Worm (Caenorhabditis elegans): Measurements from ENCODE around the gene T24H7.2.

Gene T24H7.2

DNA sequence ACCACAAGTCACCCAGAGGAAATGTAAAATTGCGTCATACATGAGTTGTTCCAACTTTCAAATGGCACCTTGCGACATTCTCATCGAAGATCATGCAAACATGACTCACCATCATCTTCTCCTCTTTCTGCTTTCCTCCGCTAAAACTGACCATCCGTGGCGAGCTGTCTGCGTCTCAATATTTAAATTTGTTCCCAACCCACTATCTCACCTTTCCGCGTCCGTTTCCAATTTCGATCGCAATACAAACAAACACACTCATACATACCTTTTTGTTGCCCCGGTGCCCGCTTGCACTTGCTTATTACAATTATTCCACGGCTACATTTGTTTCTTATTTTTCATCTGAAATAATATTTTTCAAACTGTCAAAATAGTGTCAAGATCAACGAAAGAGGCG lies 13.6 kb downstream of the T24H7.2 start, which contains the start of gene nmgp-1:
Gene nmgp-1, plus strand, starts transcription at position 174 of the 400 bp plus-strand sequence.
- TF ChIP-seq ZK546.5 (tag; optimal IDR thresholded peaks at IDR 0.05) (no peak), mes-2 (tag; optimal IDR thresholded peaks at IDR 0.05; ENCODE audit: poor library complexity, severe bottlenecking) (peak; percentile 42), daf-16 (GFP tag; optimal IDR thresholded peaks at IDR 0.05) (no peak), daf-16 (tag; optimal IDR thresholded peaks at IDR 0.05) (peak; percentile 55), hmg-1.1 (GFP tag; IDR thresholded peaks at IDR 0.05) (no peak), dve-1 (tag; optimal IDR thresholded peaks at IDR 0.05; ENCODE audit: insufficient read depth) (peak; percentile 30), aha-1 (tag) (peak; percentile 76), hlh-11 (tag; optimal IDR thresholded peaks at IDR 0.05) (peak; percentile 36), hlh-30 (tag; optimal IDR thresholded peaks at IDR 0.05; ENCODE audit: insufficient read depth) (peak; percentile 1), nhr-6 (tag; optimal IDR thresholded peaks at IDR 0.05) (peak; percentile 38)

DNA sequence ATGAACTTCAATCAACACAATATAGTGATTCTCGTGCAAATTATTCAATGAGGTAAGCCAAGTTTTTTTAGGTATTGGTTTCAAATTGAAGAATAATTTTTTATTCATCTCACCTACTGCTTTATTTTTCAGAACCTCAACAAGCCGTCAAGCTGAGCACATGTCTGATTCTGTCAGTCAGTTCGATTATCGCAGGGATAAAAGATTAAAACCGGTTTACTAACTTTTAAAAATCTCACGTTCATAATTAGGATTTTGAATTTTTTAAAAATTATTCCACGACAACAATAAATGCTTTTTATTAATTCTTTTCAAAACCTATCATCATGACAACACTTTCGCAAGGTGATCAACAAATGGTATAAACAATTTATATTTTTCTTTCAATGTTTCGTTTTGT lies 15.1 kb downstream of the T24H7.2 start, which contains the start of gene F13H8.12:
Gene F13H8.12, plus strand, starts transcription at position 301 of the 400 bp plus-strand sequence.
- TF ChIP-seq ceh-62 (tag; optimal IDR thresholded peaks at IDR 0.05) (no peak), egl-27 (tag; optimal IDR thresholded peaks at IDR 0.05) (no peak), ceh-44 (GFP tag; IDR thresholded peaks at IDR 0.05) (no peak), pqm-1 (tag; optimal IDR thresholded peaks at IDR 0.05) (no peak), hlh-30 (tag; optimal IDR thresholded peaks at IDR 0.05; ENCODE audit: insufficient read depth) (no peak), zfp-2 (tag; optimal IDR thresholded peaks at IDR 0.05) (no peak), dmd-6 (GFP tag; IDR thresholded peaks at IDR 0.05) (no peak), madf-5 (GFP tag; IDR thresholded peaks at IDR 0.05) (no peak), D1046.2 (GFP tag; IDR thresholded peaks at IDR 0.05) (no peak), nhr-10 (tag; optimal IDR thresholded peaks at IDR 0.05) (no peak), lir-3 (tag; optimal IDR thresholded peaks at IDR 0.05) (no peak), zfp-3 (GFP tag; conservative IDR thresholded peaks at IDR 0.05) (no peak), ZK337.2 (GFP tag; IDR thresholded peaks at IDR 0.05) (no peak), php-3 (GFP tag; IDR thresholded peaks at IDR 0.05) (no peak)

DNA sequence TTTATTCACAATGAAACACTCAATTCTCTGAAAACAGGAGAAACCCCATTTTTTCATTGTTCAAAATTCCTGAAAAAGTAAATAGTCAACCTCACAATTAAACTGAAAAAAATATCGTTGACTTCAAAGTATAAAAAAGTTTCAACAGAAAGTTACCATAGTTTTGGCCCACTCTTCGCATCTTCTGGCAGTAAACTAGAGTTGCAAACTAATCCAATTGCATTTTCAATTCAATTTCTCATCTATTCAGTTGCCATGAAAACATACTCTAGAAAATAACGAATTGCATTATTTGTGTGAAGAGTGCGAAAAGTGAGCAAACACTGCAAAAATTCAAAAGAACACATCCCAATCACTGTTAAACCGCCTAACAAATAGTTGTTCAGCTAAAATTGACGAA lies 16.6 kb downstream of the T24H7.2 start, which contains the start of gene F13H8.3:
Gene F13H8.3, plus strand, starts transcription at position 301 of the 400 bp plus-strand sequence.
- TF ChIP-seq nhr-10 (tag; optimal IDR thresholded peaks at IDR 0.05): no peak
- no peak for TF ChIP-seq daf-16 (GFP tag; optimal IDR thresholded peaks at IDR 0.05)
- no peak for TF ChIP-seq daf-16 (tag; optimal IDR thresholded peaks at IDR 0.05)
- no peak for TF ChIP-seq dmd-9 (GFP tag; IDR thresholded peaks at IDR 0.05)
- TF ChIP-seq ceh-28 (tag; optimal IDR thresholded peaks at IDR 0.05): no peak
- no peak for TF ChIP-seq F49E8.2 (tag; optimal IDR thresholded peaks at IDR 0.05; ENCODE audit: borderline replicate concordance)
- TF ChIP-seq mes-2 (tag; optimal IDR thresholded peaks at IDR 0.05; ENCODE audit: poor library complexity, severe bottlenecking): no peak
- TF ChIP-seq ZK546.5 (tag; optimal IDR thresholded peaks at IDR 0.05): no peak
- TF ChIP-seq lim-7 (GFP tag; IDR thresholded peaks at IDR 0.05): no peak

DNA sequence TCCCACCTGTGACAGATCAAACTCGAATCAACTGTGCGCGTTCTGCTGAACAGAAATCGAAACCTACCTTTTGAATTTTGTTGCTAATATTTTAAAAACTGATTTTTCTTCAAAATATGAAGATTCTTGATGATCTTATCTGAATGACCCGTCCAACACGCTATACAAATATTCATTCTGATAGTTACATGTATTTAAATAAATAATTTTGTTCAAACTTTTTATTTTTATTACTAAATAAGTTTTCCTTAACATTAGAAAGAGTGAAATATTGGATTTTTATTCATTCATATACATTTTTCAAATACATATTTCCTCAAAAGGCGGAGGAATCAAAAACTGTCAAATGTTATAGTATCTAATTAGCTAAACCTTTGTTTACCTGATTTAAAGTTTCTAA lies 20.9 kb downstream of the T24H7.2 start, which contains the start of gene F13H8.8:
Gene F13H8.8, minus strand, starts transcription at position 101 of the 400 bp plus-strand sequence.
- TF ChIP-seq madf-5 (GFP tag; IDR thresholded peaks at IDR 0.05): no peak
- TF ChIP-seq nhr-111 (GFP tag; optimal IDR thresholded peaks at IDR 0.05): no peak
- no peak for TF ChIP-seq nhr-41 (GFP tag; IDR thresholded peaks at IDR 0.05)
- no peak for TF ChIP-seq spr-3 (GFP tag; optimal IDR thresholded peaks at IDR 0.05)
- TF ChIP-seq dpl-1 (GFP tag; optimal IDR thresholded peaks at IDR 0.05): no peak
- no peak for TF ChIP-seq mep-1 (tag; optimal IDR thresholded peaks at IDR 0.05)
- no peak for TF ChIP-seq ceh-44 (GFP tag; IDR thresholded peaks at IDR 0.05)
- no peak for TF ChIP-seq nhr-237 (tag; optimal IDR thresholded peaks at IDR 0.05)
- TF ChIP-seq nhr-11 (tag; optimal IDR thresholded peaks at IDR 0.05): no peak
- no peak for TF ChIP-seq lin-13 (GFP tag; optimal IDR thresholded peaks at IDR 0.05)
- TF ChIP-seq lin-15B (tag; optimal IDR thresholded peaks at IDR 0.05): no peak
- TF ChIP-seq zip-2 (tag; optimal IDR thresholded peaks at IDR 0.05): no peak
- TF ChIP-seq tag-97 (GFP tag; IDR thresholded peaks at IDR 0.05): no peak
- no peak for TF ChIP-seq mes-2 (tag; optimal IDR thresholded peaks at IDR 0.05; ENCODE audit: poor library complexity, severe bottlenecking)
- TF ChIP-seq daf-8 (GFP tag; IDR thresholded peaks at IDR 0.05): no peak
- no peak for TF ChIP-seq set-16 (GFP tag; IDR thresholded peaks at IDR 0.05)
